Fruit fly (Drosophila melanogaster): ENCODE data around the gene CG5151.
A peak's percentile ranks its signal among the peaks of the same experiment; 100 is the strongest.

Gene CG5151

DNA sequence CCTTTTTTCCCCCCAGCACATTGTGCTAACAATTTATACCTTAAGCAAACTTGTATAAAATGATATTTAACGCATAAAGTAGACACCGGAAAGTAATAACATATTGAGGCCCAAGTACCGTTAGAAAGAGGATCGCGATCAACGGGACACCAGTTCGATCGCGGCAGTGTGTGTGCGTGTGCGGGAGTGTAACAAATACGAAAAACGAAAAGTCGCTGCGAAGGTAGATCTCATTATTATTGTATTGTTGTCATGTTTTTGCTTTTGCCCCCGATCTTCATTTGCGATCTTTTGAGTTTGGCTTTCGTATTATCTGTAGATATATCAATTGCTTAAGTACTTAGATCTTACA lies 32.5 kb downstream of the CG5151 start (continued):
- 0 out of 2 replicates have a peak, but pooled peaks have one; percentile 1 for TF ChIP-seq stc (GFP tag; IDR thresholded peaks at IDR 0.05)
- TF ChIP-seq kah (GFP tag; optimal IDR thresholded peaks at IDR 0.05), result no peak
- peak; percentile 3; the same call in 1 of the 3 replicates for TF ChIP-seq CG34422 (GFP tag; IDR thresholded peaks at IDR 0.05)
- TF ChIP-seq CG17186 (GFP tag; optimal IDR thresholded peaks at IDR 0.05), result peak; percentile 46
- no peak for TF ChIP-seq bab2 (GFP tag; optimal IDR thresholded peaks at IDR 0.05)
- TF ChIP-seq CG2120 (GFP tag; optimal IDR thresholded peaks at IDR 0.05), result no peak
- no peak for TF ChIP-seq CG6813 (GFP tag; optimal IDR thresholded peaks at IDR 0.05)
- no peak for TF ChIP-seq Blimp-1 (GFP tag; optimal IDR thresholded peaks at IDR 0.05)
- TF ChIP-seq mam (GFP tag; optimal IDR thresholded peaks at IDR 0.05), result no peak
- TF ChIP-seq CG15073 (GFP tag; optimal IDR thresholded peaks at IDR 0.05), result no peak
- no peak for TF ChIP-seq CG12236 (GFP tag; optimal IDR thresholded peaks at IDR 0.05)
- no peak for TF ChIP-seq CG9817 (tag; optimal IDR thresholded peaks at IDR 0.05)
- TF ChIP-seq CG1603 (tag; optimal IDR thresholded peaks at IDR 0.05), result peak; percentile 44
- no peak for TF ChIP-seq CG13296 (GFP tag; optimal IDR thresholded peaks at IDR 0.05)
- TF ChIP-seq CG11723 (GFP tag; optimal IDR thresholded peaks at IDR 0.05), result no peak
- TF ChIP-seq CG14710 (tag; optimal IDR thresholded peaks at IDR 0.05), result no peak
- TF ChIP-seq CG3163 (GFP tag; optimal IDR thresholded peaks at IDR 0.05), result no peak
- no peak for TF ChIP-seq Ada2b (GFP tag; IDR thresholded peaks at IDR 0.05)
- TF ChIP-seq grn (GFP tag; optimal IDR thresholded peaks at IDR 0.05), result no peak
- TF ChIP-seq Chrac-16 (GFP tag; optimal IDR thresholded peaks at IDR 0.05), result no peak
- no peak for TF ChIP-seq CG10462 (GFP tag; optimal IDR thresholded peaks at IDR 0.05)
- no peak for TF ChIP-seq CG11093 (GFP tag; IDR thresholded peaks at IDR 0.05)
- TF ChIP-seq CG15479 (GFP tag; optimal IDR thresholded peaks at IDR 0.05), result no peak
- no peak for TF ChIP-seq CG18262 (tag; optimal IDR thresholded peaks at IDR 0.05)
- TF ChIP-seq CG32772 (GFP tag; IDR thresholded peaks at IDR 0.05), result no peak
- no peak for TF ChIP-seq CG13775 (GFP tag; optimal IDR thresholded peaks at IDR 0.05)
- TF ChIP-seq chinmo (GFP tag; IDR thresholded peaks at IDR 0.05; ENCODE audit: partially characterized antibody), result no peak
- TF ChIP-seq CG10959 (GFP tag; IDR thresholded peaks at IDR 0.05), result no peak
- TF ChIP-seq Sry-δ (GFP tag; optimal IDR thresholded peaks at IDR 0.05), result no peak
- TF ChIP-seq aop (GFP tag; IDR thresholded peaks at IDR 0.05), result no peak
- TF ChIP-seq peb (GFP tag; IDR thresholded peaks at IDR 0.05), result no peak
- TF ChIP-seq gcm (GFP tag; optimal IDR thresholded peaks at IDR 0.05), result no peak
- no peak for TF ChIP-seq bcd (GFP tag; optimal IDR thresholded peaks at IDR 0.05)
- TF ChIP-seq CG4404 (GFP tag; IDR thresholded peaks at IDR 0.05), result no peak
- no peak for TF ChIP-seq tgo (GFP tag; IDR thresholded peaks at IDR 0.05)
- no peak for TF ChIP-seq CG7987 (GFP tag; optimal IDR thresholded peaks at IDR 0.05)
- TF ChIP-seq tup (GFP tag; optimal IDR thresholded peaks at IDR 0.05), result no peak
- no peak for TF ChIP-seq jumu (GFP tag; optimal IDR thresholded peaks at IDR 0.05)
- TF ChIP-seq hb (GFP tag; IDR thresholded peaks at IDR 0.05; ENCODE audit: partially characterized antibody), result no peak
- TF ChIP-seq Gsc (GFP tag; IDR thresholded peaks at IDR 0.05), result no peak
- no peak for TF ChIP-seq insv (GFP tag; optimal IDR thresholded peaks at IDR 0.05)
- TF ChIP-seq H15 (GFP tag; IDR thresholded peaks at IDR 0.05), result 0 out of 3 replicates have a peak, but pooled peaks have one; percentile 31
- TF ChIP-seq CG18764 (GFP tag; optimal IDR thresholded peaks at IDR 0.05), result no peak
- no peak for TF ChIP-seq bbx (GFP tag; IDR thresholded peaks at IDR 0.05; ENCODE audit: partially characterized antibody)
- TF ChIP-seq dmrt99B (tag; optimal IDR thresholded peaks at IDR 0.05), result no peak
- TF ChIP-seq Opbp (GFP tag; IDR thresholded peaks at IDR 0.05; ENCODE audit: partially characterized antibody), result no peak
- TF ChIP-seq MBD-R2 (GFP tag; IDR thresholded peaks at IDR 0.05), result peak; percentile 9
- no peak for TF ChIP-seq lbe (GFP tag; optimal IDR thresholded peaks at IDR 0.05)
- no peak for TF ChIP-seq pho (GFP tag; optimal IDR thresholded peaks at IDR 0.05)
- TF ChIP-seq Mad (GFP tag; optimal IDR thresholded peaks at IDR 0.05), result no peak
- TF ChIP-seq Jarid2 (GFP tag; optimal IDR thresholded peaks at IDR 0.05), result no peak
- no peak for TF ChIP-seq Kr (GFP tag; optimal IDR thresholded peaks at IDR 0.05)
